Fruit fly (Drosophila melanogaster) Kc167 (cell line): ENCODE data around the gene Prp3.

ENCODE experiments used
- h ChIP-seq: fragments of >200 bp; optimal IDR thresholded peaks from 3 replicates; lab custom pipeline; 2018; ENCODE audit warnings: missing external identifiers
- insv ChIP-seq: fragments of >200 bp; optimal IDR thresholded peaks from 3 replicates; lab custom pipeline; 2018; ENCODE audit warnings: missing external identifiers
- ttk ChIP-seq: sonication (Bioruptor generic); optimal IDR thresholded peaks from 2 replicates; lab custom pipeline; 2017; ENCODE audit warnings: missing external identifiers

- TF ChIP-seq ttk (lab: Kevin White, UChicago) (no peak), insv (lab: Kevin White, UChicago) (no peak), h (lab: Kevin White, UChicago) (no peak)
Measured at dm6 chr3L:19869698-19870097, 40.4 kb upstream of the Prp3 start.
